Fruit fly (Drosophila melanogaster): ENCODE data around the gene Ncoa6.

Gene Ncoa6

DNA sequence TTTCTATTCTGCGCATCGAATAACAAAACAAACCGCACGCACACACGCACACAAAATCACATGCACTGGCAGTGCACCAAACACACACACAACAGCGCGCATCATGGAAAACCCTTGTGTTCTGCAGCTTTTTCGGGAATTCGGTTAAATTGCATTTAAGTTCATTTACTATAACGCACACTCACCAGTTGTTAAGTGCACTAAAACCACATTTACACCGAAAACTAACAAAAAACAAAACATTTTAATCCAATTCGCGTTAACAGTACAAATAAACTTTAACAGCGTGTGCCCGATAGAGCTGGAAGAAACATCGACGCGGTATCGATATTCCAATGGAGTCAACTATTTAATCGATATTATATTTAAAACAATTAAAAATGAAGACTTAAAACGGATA lies 55.4 kb downstream of the Ncoa6 start, which contains the start of gene tkv (continued):
- TF ChIP-seq sob (GFP tag; IDR thresholded peaks at IDR 0.05), result no peak
- TF ChIP-seq mld (GFP tag; IDR thresholded peaks at IDR 0.05; ENCODE audit: partially characterized antibody), result peak; percentile 17; the same call in 1 of the 3 replicates
- peak; percentile 66 for TF ChIP-seq CG14860 (GFP tag; IDR thresholded peaks at IDR 0.05; ENCODE audit: partially characterized antibody)
- no peak for TF ChIP-seq CG11085 (GFP tag; IDR thresholded peaks at IDR 0.05)
- no peak for TF ChIP-seq Hr51 (GFP tag; optimal IDR thresholded peaks at IDR 0.05)
- no peak for TF ChIP-seq ewg (GFP tag; optimal IDR thresholded peaks at IDR 0.05)
- no peak for TF ChIP-seq CG15073 (GFP tag; optimal IDR thresholded peaks at IDR 0.05)
- TF ChIP-seq phol (tag; optimal IDR thresholded peaks at IDR 0.05), result peak; percentile 15
- no peak for TF ChIP-seq ac (GFP tag; optimal IDR thresholded peaks at IDR 0.05)
- TF ChIP-seq ash1 (GFP tag; optimal IDR thresholded peaks at IDR 0.05), result no peak
- no peak for TF ChIP-seq CG17568 (GFP tag; optimal IDR thresholded peaks at IDR 0.05)
- TF ChIP-seq CG3065 (GFP tag; optimal IDR thresholded peaks at IDR 0.05), result no peak
- TF ChIP-seq CG7556 (GFP tag; optimal IDR thresholded peaks at IDR 0.05), result no peak
- TF ChIP-seq eyg (GFP tag; optimal IDR thresholded peaks at IDR 0.05), result no peak
- TF ChIP-seq aop (GFP tag; IDR thresholded peaks at IDR 0.05), result no peak
- no peak for TF ChIP-seq CG11695 (GFP tag; IDR thresholded peaks at IDR 0.05)
- TF ChIP-seq dati (GFP tag; IDR thresholded peaks at IDR 0.05), result no peak
- TF ChIP-seq zfh2 (GFP tag; optimal IDR thresholded peaks at IDR 0.05), result no peak
- TF ChIP-seq amos (GFP tag; IDR thresholded peaks at IDR 0.05; ENCODE audit: partially characterized antibody), result peak; percentile 93
- TF ChIP-seq Bgb (GFP tag; IDR thresholded peaks at IDR 0.05; ENCODE audit: partially characterized antibody), result peak; percentile 84
- TF ChIP-seq Six4 (GFP tag; optimal IDR thresholded peaks at IDR 0.05), result no peak
- no peak for TF ChIP-seq CG32767 (GFP tag; IDR thresholded peaks at IDR 0.05)
- TF ChIP-seq CG4404 (GFP tag; IDR thresholded peaks at IDR 0.05), result no peak
- TF ChIP-seq nerfin-2 (GFP tag; IDR thresholded peaks at IDR 0.05; ENCODE audit: partially characterized antibody), result peak; percentile 31; the same call in 1 of the 2 replicates
- no peak for TF ChIP-seq NfI (GFP tag; optimal IDR thresholded peaks at IDR 0.05)
- TF ChIP-seq D19B (GFP tag; optimal IDR thresholded peaks at IDR 0.05), result no peak
- peak; percentile 56; the same call in 2 of the 3 replicates for TF ChIP-seq zen2 (GFP tag; IDR thresholded peaks at IDR 0.05; ENCODE audit: partially characterized antibody)
- TF ChIP-seq CG9437 (GFP tag; optimal IDR thresholded peaks at IDR 0.05), result no peak
- TF ChIP-seq fd96Cb (tag; optimal IDR thresholded peaks at IDR 0.05), result no peak
- no peak for TF ChIP-seq CG10543 (GFP tag; optimal IDR thresholded peaks at IDR 0.05)
- no peak for TF ChIP-seq run (tag; optimal IDR thresholded peaks at IDR 0.05)
- no peak for TF ChIP-seq CG10654 (GFP tag; optimal IDR thresholded peaks at IDR 0.05)
- TF ChIP-seq Pdp1 (GFP tag; optimal IDR thresholded peaks at IDR 0.05), result no peak
- no peak for TF ChIP-seq pho (GFP tag; optimal IDR thresholded peaks at IDR 0.05)
- no peak for TF ChIP-seq Vsx1 (GFP tag; optimal IDR thresholded peaks at IDR 0.05)
- no peak for TF ChIP-seq CG17829 (tag; optimal IDR thresholded peaks at IDR 0.05)
- TF ChIP-seq gt (GFP tag; IDR thresholded peaks at IDR 0.05), result no peak
- TF ChIP-seq CG2120 (GFP tag; optimal IDR thresholded peaks at IDR 0.05), result no peak
- TF ChIP-seq h (optimal IDR thresholded peaks at IDR 0.05), result no peak
- no peak for TF ChIP-seq yki (optimal IDR thresholded peaks at IDR 0.05)
- no peak for TF ChIP-seq CG18476 (GFP tag; optimal IDR thresholded peaks at IDR 0.05)
- no peak for TF ChIP-seq lab (GFP tag; optimal IDR thresholded peaks at IDR 0.05)
- TF ChIP-seq CG9797 (GFP tag; optimal IDR thresholded peaks at IDR 0.05), result no peak
- TF ChIP-seq CG30431 (GFP tag; optimal IDR thresholded peaks at IDR 0.05), result no peak
- TF ChIP-seq CG6654 (GFP tag; optimal IDR thresholded peaks at IDR 0.05), result no peak
- TF ChIP-seq Camta (GFP tag; optimal IDR thresholded peaks at IDR 0.05), result no peak
- TF ChIP-seq CG6791 (GFP tag; IDR thresholded peaks at IDR 0.05; ENCODE audit: partially characterized antibody), result peak; percentile 87
- TF ChIP-seq CG9876 (GFP tag; optimal IDR thresholded peaks at IDR 0.05), result no peak
- TF ChIP-seq bigmax (GFP tag; optimal IDR thresholded peaks at IDR 0.05), result no peak
- TF ChIP-seq CG31224 (GFP tag; IDR thresholded peaks at IDR 0.05), result no peak
- no peak for TF ChIP-seq CG3407 (GFP tag; optimal IDR thresholded peaks at IDR 0.05)

Data from whole organism, embryonic.